Fruit fly (Drosophila melanogaster): ENCODE results near the gene Dpm1.

The Dpm1 gene

dm6 chr2L:19484539-19484938 lies 41.6 kb downstream of the Dpm1 start, which contains the start of the genes CG10195 and CG13084:
CG10195 (minus strand) TSS chr2L:19484705.
CG13084 (plus strand) TSS chr2L:19484930.
- TF ChIP-seq usp (GFP tag; optimal IDR thresholded peaks at IDR 0.05) = no peak
- no peak for TF ChIP-seq CG8478 (optimal IDR thresholded peaks at IDR 0.05)
- TF ChIP-seq psq (optimal IDR thresholded peaks at IDR 0.05) = no peak
- TF ChIP-seq Dll (optimal IDR thresholded peaks at IDR 0.05) = no peak
- TF ChIP-seq EcR (GFP tag; optimal IDR thresholded peaks at IDR 0.05) = no peak
- TF ChIP-seq pan (optimal IDR thresholded peaks at IDR 0.05) = no peak

- TF ChIP-seq psq (optimal IDR thresholded peaks at IDR 0.05) (no peak), Dll (optimal IDR thresholded peaks at IDR 0.05) (no peak), EcR (GFP tag; optimal IDR thresholded peaks at IDR 0.05) (no peak), pan (optimal IDR thresholded peaks at IDR 0.05) (no peak), CG8478 (optimal IDR thresholded peaks at IDR 0.05) (no peak), usp (GFP tag; optimal IDR thresholded peaks at IDR 0.05) (no peak)
Observed at dm6 chr2L:19480406-19481334, 45.5 kb downstream of the Dpm1 start.

dm6 chr2L:19479249-19479984 lies 46.8 kb downstream of the Dpm1 start:
- no peak for TF ChIP-seq EcR (GFP tag; optimal IDR thresholded peaks at IDR 0.05)
- TF ChIP-seq pan (optimal IDR thresholded peaks at IDR 0.05) = no peak
- TF ChIP-seq Dll (optimal IDR thresholded peaks at IDR 0.05) = no peak
- TF ChIP-seq CG8478 (optimal IDR thresholded peaks at IDR 0.05) = no peak
- no peak for TF ChIP-seq psq (optimal IDR thresholded peaks at IDR 0.05)
- TF ChIP-seq usp (GFP tag; optimal IDR thresholded peaks at IDR 0.05) = no peak
